Fruit fly (Drosophila melanogaster): ENCODE measurements around the gene nom.
A peak's percentile ranks its signal among the peaks of the same experiment; 100 is the strongest.

dm6 chr3R:8731597-8732263, 8.8 kb downstream of the nom start, which contains the start of the genes M1BP and CG8202:
- TF ChIP-seq achi (GFP tag; optimal IDR thresholded peaks at IDR 0.05) (peak; percentile 94), Ets96B (tag; optimal IDR thresholded peaks at IDR 0.05) (peak; percentile 86), CG6276 (GFP tag; optimal IDR thresholded peaks at IDR 0.05) (no peak), Sox14 (GFP tag; optimal IDR thresholded peaks at IDR 0.05) (peak; percentile 71), CG15336 (GFP tag; IDR thresholded peaks at IDR 0.05) (peak; percentile 69), Blimp-1 (GFP tag; optimal IDR thresholded peaks at IDR 0.05) (peak; percentile 77), Hr4 (GFP tag; optimal IDR thresholded peaks at IDR 0.05) (no peak), Sox102F (GFP tag; optimal IDR thresholded peaks at IDR 0.05) (no peak)

Data from whole organism, prepupa.